Fruit fly (Drosophila melanogaster) whole organism, wandering third instar larva: ENCODE results near the gene CG6574.
A peak's percentile ranks its signal among the peaks of the same experiment; 100 is the strongest.

Source experiments
- Abd-B ChIP-seq: fragments of >200 bp; optimal IDR thresholded peaks from 2 replicates; lab custom pipeline; 2017; ENCODE audit warnings: missing biosample characterization, missing genetic modification characterization
- CG32264 ChIP-seq: fragments of 200-800 bp; sonication (Bioruptor generic); optimal IDR thresholded peaks from 2 replicates; lab custom pipeline; 2016; ENCODE audit warnings: missing biosample characterization, missing genetic modification characterization
- CG9705 ChIP-seq: fragments of 200-800 bp; sonication (Bioruptor generic); optimal IDR thresholded peaks from 2 replicates; lab custom pipeline; 2018; ENCODE audit warnings: missing biosample characterization, mild to moderate bottlenecking, missing genetic modification characterization
- CrebA ChIP-seq: fragments of 200-800 bp; sonication (Bioruptor generic); optimal IDR thresholded peaks from 2 replicates; lab custom pipeline; 2016; ENCODE audit warnings: missing biosample characterization, mild to moderate bottlenecking, missing genetic modification characterization, borderline replicate concordance
- Dfd ChIP-seq: fragments of >200 bp; optimal IDR thresholded peaks from 2 replicates; lab custom pipeline; 2017; ENCODE audit warnings: missing biosample characterization, missing genetic modification characterization
- Dif ChIP-seq: fragments of 200-275, 200-300 bp; sonication (Bioruptor generic); optimal IDR thresholded peaks from 2 replicates; lab custom pipeline; 2018; ENCODE audit warnings: missing biosample characterization, missing genetic modification characterization; ENCODE audit not compliant: partially characterized antibody
- GATAd ChIP-seq: sonication (Bioruptor generic); optimal IDR thresholded peaks from 2 replicates; lab custom pipeline; 2016; ENCODE audit warnings: missing biosample characterization, missing genetic modification characterization
- HLH106 ChIP-seq: fragments of 200-800 bp; optimal IDR thresholded peaks from 3 replicates; lab custom pipeline; 2019; ENCODE audit warnings: missing biosample characterization, mild to moderate bottlenecking, missing genetic modification characterization, moderate library complexity
- Hnf4 ChIP-seq: fragments of 200-800 bp; sonication (Bioruptor generic); optimal IDR thresholded peaks from 2 replicates; lab custom pipeline; 2016; ENCODE audit warnings: missing biosample characterization, mild to moderate bottlenecking, missing genetic modification characterization
- Hr78 ChIP-seq: fragments of >200 bp; optimal IDR thresholded peaks from 2 replicates; lab custom pipeline; 2017; ENCODE audit warnings: missing biosample characterization, missing genetic modification characterization
- Hr83 ChIP-seq: fragments of 200-300 bp; sonication (Bioruptor generic); optimal IDR thresholded peaks from 2 replicates; lab custom pipeline; 2016; ENCODE audit warnings: missing biosample characterization, mild to moderate bottlenecking, missing genetic modification characterization, moderate library complexity; ENCODE audit not compliant: poor library complexity, severe bottlenecking
- Jra ChIP-seq: sonication (Bioruptor generic); optimal IDR thresholded peaks from 2 replicates; lab custom pipeline; 2016; ENCODE audit warnings: missing biosample characterization, missing genetic modification characterization
- Mio ChIP-seq: sonication (Bioruptor generic); optimal IDR thresholded peaks from 2 replicates; lab custom pipeline; 2016; ENCODE audit warnings: missing biosample characterization, missing genetic modification characterization
- Myc ChIP-seq: fragments of >200 bp; optimal IDR thresholded peaks from 2 replicates; lab custom pipeline; 2017
- N ChIP-seq: fragments of >200 bp; optimal IDR thresholded peaks from 2 replicates; lab custom pipeline; 2018; ENCODE audit warnings: missing biosample characterization, missing external identifiers, missing genetic modification characterization
- OdsH ChIP-seq: fragments of 200-800 bp; sonication (Bioruptor generic); optimal IDR thresholded peaks from 2 replicates; lab custom pipeline; 2016; ENCODE audit warnings: missing biosample characterization, mild to moderate bottlenecking, missing genetic modification characterization
- Rel ChIP-seq, 2 experiments: fragments of 200-800 bp; sonication (Bioruptor generic) in 1 of 2; optimal IDR thresholded peaks; 2 replicates in 1 of 2; 3 replicates in 1 of 2; lab custom pipeline; 2016 to 2019; ENCODE audit warnings: mild to moderate bottlenecking in 2 of 2, missing biosample characterization in 2 of 2, missing genetic modification characterization in 2 of 2, moderate library complexity in 1 of 2
- Sp1 ChIP-seq: fragments of 200-800 bp; sonication (Bioruptor generic); optimal IDR thresholded peaks from 3 replicates; lab custom pipeline; 2019; ENCODE audit warnings: missing biosample characterization, mild to moderate bottlenecking, missing genetic modification characterization, moderate library complexity
- Vsx2 ChIP-seq: fragments of 200-300, 225-300 bp; sonication (Bioruptor generic); optimal IDR thresholded peaks from 2 replicates; lab custom pipeline; 2018; ENCODE audit warnings: missing biosample characterization, missing genetic modification characterization; ENCODE audit not compliant: partially characterized antibody
- br ChIP-seq: fragments of 200-800 bp; sonication (Bioruptor generic); optimal IDR thresholded peaks from 2 replicates; lab custom pipeline; 2016; ENCODE audit warnings: missing biosample characterization, missing genetic modification characterization
- brk ChIP-seq: fragments of 200-800 bp; sonication (Bioruptor generic); optimal IDR thresholded peaks from 2 replicates; lab custom pipeline; 2016; ENCODE audit warnings: missing biosample characterization, mild to moderate bottlenecking, missing genetic modification characterization
- dl ChIP-seq, 2 experiments: fragments of 175-275, 200-275 bp in 1 of 2; fragments of 200-275 bp in 1 of 2; sonication (Bioruptor generic); optimal IDR thresholded peaks; lab custom pipeline; 2018; ENCODE audit warnings: mild to moderate bottlenecking in 2 of 2, missing biosample characterization in 2 of 2, missing genetic modification characterization in 2 of 2, moderate library complexity in 2 of 2; ENCODE audit not compliant: partially characterized antibody in 2 of 2, insufficient read depth in 1 of 2
- dmrt93B ChIP-seq: fragments of 200-800 bp; sonication (Bioruptor generic); optimal IDR thresholded peaks from 2 replicates; lab custom pipeline; 2018; ENCODE audit warnings: missing biosample characterization, mild to moderate bottlenecking, missing genetic modification characterization
- dsf ChIP-seq: sonication (Bioruptor generic); optimal IDR thresholded peaks from 2 replicates; lab custom pipeline; 2016; ENCODE audit warnings: missing biosample characterization, missing genetic modification characterization, borderline replicate concordance
- ey ChIP-seq: fragments of 200-800 bp; sonication (Bioruptor generic); optimal IDR thresholded peaks from 2 replicates; lab custom pipeline; 2016; ENCODE audit warnings: missing biosample characterization, missing genetic modification characterization
- foxo ChIP-seq, 2 experiments: fragments of 200-800 bp; sonication (Bioruptor generic); optimal IDR thresholded peaks; 2 replicates in 1 of 2; 3 replicates in 1 of 2; lab custom pipeline; 2016 to 2017; ENCODE audit warnings: missing biosample characterization in 2 of 2, missing genetic modification characterization in 2 of 2
- fru ChIP-seq: fragments of 200-800 bp; sonication (Bioruptor generic); optimal IDR thresholded peaks from 3 replicates; lab custom pipeline; 2016; ENCODE audit warnings: missing biosample characterization, mild to moderate bottlenecking, missing genetic modification characterization
- h ChIP-seq: fragments of 200-800 bp; sonication (Bioruptor generic); optimal IDR thresholded peaks from 3 replicates; lab custom pipeline; 2016; ENCODE audit warnings: missing biosample characterization, mild to moderate bottlenecking, missing genetic modification characterization
- jim ChIP-seq: fragments of 175-275, 200-325 bp; sonication (Bioruptor generic); optimal IDR thresholded peaks from 2 replicates; lab custom pipeline; 2016; ENCODE audit warnings: missing biosample characterization, mild to moderate bottlenecking, missing genetic modification characterization
- lola ChIP-seq: fragments of >200 bp; optimal IDR thresholded peaks from 2 replicates; lab custom pipeline; 2017; ENCODE audit warnings: missing biosample characterization, missing genetic modification characterization
- pan ChIP-seq: fragments of >200 bp; optimal IDR thresholded peaks from 2 replicates; lab custom pipeline; 2017
- psq ChIP-seq: fragments of 200-800 bp; sonication (Bioruptor generic); optimal IDR thresholded peaks from 3 replicates; lab custom pipeline; 2017; ENCODE audit warnings: missing biosample characterization, mild to moderate bottlenecking, missing genetic modification characterization, moderate library complexity
- rgr ChIP-seq: fragments of 200-800 bp; sonication (Bioruptor generic); optimal IDR thresholded peaks from 3 replicates; lab custom pipeline; 2016; ENCODE audit warnings: missing biosample characterization, mild to moderate bottlenecking, missing genetic modification characterization
- sage ChIP-seq: fragments of 200-800 bp; sonication (Bioruptor generic); optimal IDR thresholded peaks from 2 replicates; lab custom pipeline; 2016; ENCODE audit warnings: missing biosample characterization, mild to moderate bottlenecking, missing genetic modification characterization
- sv ChIP-seq: fragments of 200-800 bp; sonication (Bioruptor generic); optimal IDR thresholded peaks from 3 replicates; lab custom pipeline; 2016; ENCODE audit warnings: missing biosample characterization, missing genetic modification characterization
- tai ChIP-seq: sonication (Bioruptor generic); optimal IDR thresholded peaks from 2 replicates; lab custom pipeline; 2016; ENCODE audit warnings: missing biosample characterization, missing genetic modification characterization
- usp ChIP-seq: fragments of >200 bp; optimal IDR thresholded peaks from 2 replicates; lab custom pipeline; 2017; ENCODE audit warnings: missing biosample characterization, missing genetic modification characterization
- woc ChIP-seq: sonication (Bioruptor generic); optimal IDR thresholded peaks from 2 replicates; lab custom pipeline; 2016; ENCODE audit warnings: missing biosample characterization, mild to moderate bottlenecking, missing genetic modification characterization

Gene CG6574

DNA sequence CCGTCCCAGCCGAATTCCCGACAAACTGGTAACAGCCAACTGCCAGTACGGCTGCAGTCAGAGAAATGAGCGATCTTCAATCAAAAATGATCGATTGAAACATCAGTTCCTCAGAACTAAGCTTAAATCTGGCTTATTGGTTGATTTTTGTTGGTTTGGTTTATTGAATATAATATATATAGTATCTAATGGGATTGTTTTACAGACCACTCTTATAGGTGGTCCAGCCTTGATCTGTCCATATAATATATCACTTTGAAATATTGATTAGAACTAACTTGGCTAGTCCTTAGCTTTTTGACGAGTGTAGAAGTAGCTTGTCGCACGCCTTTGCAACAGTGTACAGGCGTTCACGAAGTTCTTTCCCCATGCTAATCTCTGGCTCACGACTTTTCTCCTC, 20.4 kb downstream of the CG6574 start:
- TF ChIP-seq OdsH (GFP tag; lab: Kevin White, UChicago) (peak; percentile 13), h (GFP tag; lab: Kevin White, UChicago) (peak; percentile 25), rgr (GFP tag; lab: Kevin White, UChicago) (no peak), foxo (GFP tag; optimal IDR thresholded peaks at IDR 0.05; lab: Kevin White, UChicago) (peak in 1 of 2 experiments; percentile 12), sage (GFP tag; lab: Kevin White, UChicago) (no peak), Myc (no peak), CG32264 (no peak), N (GFP tag; lab: Kevin White, UChicago) (no peak), tai (GFP tag; lab: Kevin White, UChicago) (no peak), Hr78 (GFP tag; lab: Kevin White, UChicago) (no peak), psq (no peak), HLH106 (tag; lab: Kevin White, UChicago) (peak; percentile 19), GATAd (no peak), Sp1 (GFP tag; lab: Kevin White, UChicago) (peak; percentile 17), Jra (GFP tag; lab: Kevin White, UChicago) (no peak), lola (no peak)

DNA sequence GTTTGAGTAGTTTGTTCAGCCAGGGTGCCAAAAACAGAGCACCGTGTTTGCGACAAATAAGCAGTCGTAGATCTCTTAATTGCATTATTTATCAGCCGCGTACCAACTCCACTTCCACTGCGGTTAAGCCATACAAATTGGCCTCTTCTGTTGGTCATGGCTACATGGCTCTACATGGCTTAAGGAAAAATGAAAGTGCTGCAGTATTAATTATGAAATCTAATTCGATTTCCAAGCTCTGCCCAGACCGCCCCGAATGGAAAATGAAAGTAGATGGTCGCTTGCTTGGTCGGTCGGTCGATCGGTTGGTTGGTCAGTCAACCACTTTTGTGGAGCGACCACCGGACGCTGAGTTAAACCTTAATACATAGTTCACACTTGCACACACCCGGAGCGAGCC, 25.9 kb downstream of the CG6574 start:
- TF ChIP-seq Hr78 (GFP tag; lab: Kevin White, UChicago) (no peak), brk (no peak), jim (no peak), ey (GFP tag; lab: Kevin White, UChicago) (no peak), Myc (no peak), CrebA (no peak), lola (no peak), pan (lab: Kevin White, UChicago) (no peak), GATAd (no peak), sage (GFP tag; lab: Kevin White, UChicago) (no peak), woc (no peak), Dif (GFP tag; lab: Kevin White, UChicago) (no peak), Hnf4 (GFP tag; lab: Kevin White, UChicago) (no peak), h (GFP tag; lab: Kevin White, UChicago) (no peak), br (no peak), Vsx2 (GFP tag; lab: Kevin White, UChicago) (no peak), CG9705 (GFP tag; lab: Kevin White, UChicago) (no peak)

DNA sequence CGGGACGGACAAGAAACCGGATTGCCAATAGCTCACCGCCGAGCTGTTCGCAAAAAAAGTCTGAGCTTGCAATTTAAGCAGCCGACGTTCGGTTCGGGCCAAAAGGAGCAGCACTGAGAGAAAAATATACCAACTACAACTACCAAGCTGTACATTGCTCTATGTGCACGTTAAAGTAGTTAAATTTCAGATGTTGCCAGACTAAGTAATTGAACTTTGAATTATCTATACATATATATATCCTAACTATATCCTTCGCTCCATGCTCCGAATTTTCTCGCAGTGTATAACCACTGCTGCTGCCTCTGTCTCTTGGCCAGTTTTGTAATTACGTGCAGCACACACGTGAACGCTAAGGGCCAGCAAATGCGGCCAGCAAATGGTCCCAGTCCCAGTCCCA, 27.9 kb downstream of the CG6574 start:
- peak; percentile 96 for TF ChIP-seq HLH106 (tag; lab: Kevin White, UChicago)
- no peak for TF ChIP-seq jim
- peak; percentile 94 for TF ChIP-seq br
- peak; percentile 57 for TF ChIP-seq dsf (GFP tag; lab: Kevin White, UChicago)
- TF ChIP-seq dmrt93B = peak; percentile 89
- TF ChIP-seq Hr78 (GFP tag; lab: Kevin White, UChicago) = no peak
- TF ChIP-seq Myc = no peak
- peak; percentile 92 for TF ChIP-seq woc
- peak; percentile 96 for TF ChIP-seq OdsH (GFP tag; lab: Kevin White, UChicago)
- TF ChIP-seq usp = no peak
- TF ChIP-seq brk = peak; percentile 95
- TF ChIP-seq sage (GFP tag; lab: Kevin White, UChicago) = peak; percentile 95
- TF ChIP-seq Dif (GFP tag; lab: Kevin White, UChicago) = no peak
- peak; percentile 89 for TF ChIP-seq CrebA
- TF ChIP-seq Jra (GFP tag; lab: Kevin White, UChicago) = peak; percentile 79
- peak; percentile 97 for TF ChIP-seq h (GFP tag; lab: Kevin White, UChicago)
- TF ChIP-seq N (GFP tag; lab: Kevin White, UChicago) = no peak
- peak; percentile 90 for TF ChIP-seq Rel (GFP tag; optimal IDR thresholded peaks at IDR 0.05; lab: Kevin White, UChicago)
- TF ChIP-seq Rel (tag; optimal IDR thresholded peaks at IDR 0.05; lab: Kevin White, UChicago) = peak; percentile 70
- no peak for TF ChIP-seq Abd-B
- TF ChIP-seq rgr (GFP tag; lab: Kevin White, UChicago) = peak; percentile 95
- TF ChIP-seq tai (GFP tag; lab: Kevin White, UChicago) = peak; percentile 75
- peak; percentile 90 for TF ChIP-seq ey (GFP tag; lab: Kevin White, UChicago)
- peak; percentile 63 for TF ChIP-seq Hr83 (GFP tag; lab: Kevin White, UChicago)
- TF ChIP-seq Sp1 (GFP tag; lab: Kevin White, UChicago) = peak; percentile 97
- TF ChIP-seq Mio (GFP tag; lab: Kevin White, UChicago) = no peak
- peak; percentile 96 for TF ChIP-seq fru (GFP tag; lab: Kevin White, UChicago)
- no peak for TF ChIP-seq lola
- TF ChIP-seq Hnf4 (GFP tag; lab: Kevin White, UChicago) = peak; percentile 90
- peak; percentile 86 for TF ChIP-seq CG32264
- no peak for TF ChIP-seq GATAd
- peak; percentile 90 for TF ChIP-seq CG9705 (GFP tag; lab: Kevin White, UChicago)
- TF ChIP-seq pan (lab: Kevin White, UChicago) = no peak
- TF ChIP-seq Vsx2 (GFP tag; lab: Kevin White, UChicago) = peak; percentile 6
- TF ChIP-seq sv (GFP tag; lab: Kevin White, UChicago) = no peak
- TF ChIP-seq psq = peak; percentile 92
- TF ChIP-seq dl (GFP tag; optimal IDR thresholded peaks at IDR 0.05; lab: Kevin White, UChicago; ENCODE audit: insufficient read depth in 1 of 2, partially characterized antibody in 2 of 2) = no peak
- peak; percentile 67 to 97 for TF ChIP-seq foxo (GFP tag; optimal IDR thresholded peaks at IDR 0.05; lab: Kevin White, UChicago)
- TF ChIP-seq Dfd (GFP tag; lab: Kevin White, UChicago) = no peak
